Fruit fly (Drosophila melanogaster) whole organism, adult: ENCODE data around the gene CG4080.

Experiments
- CG11617 ChIP-seq: fragments of 200-800 bp; sonication (Bioruptor generic); optimal IDR thresholded peaks from 2 replicates; lab custom pipeline; 2017; ENCODE audit warnings: mild to moderate bottlenecking, missing biosample characterization, missing genetic modification reagents, missing genetic modification characterization
- CG12768 ChIP-seq: fragments of 200-800 bp; sonication (Bioruptor generic); optimal IDR thresholded peaks from 2 replicates; lab custom pipeline; 2017; ENCODE audit warnings: missing biosample characterization, missing genetic modification characterization, mild to moderate bottlenecking, moderate library complexity, missing genetic modification reagents
- CG14711 ChIP-seq: fragments of 200-800 bp; sonication (Bioruptor generic); optimal IDR thresholded peaks from 2 replicates; lab custom pipeline; 2018; ENCODE audit warnings: missing biosample characterization, mild to moderate bottlenecking, missing genetic modification characterization, moderate library complexity
- CG1620 ChIP-seq: fragments of 200-800 bp; sonication (Bioruptor generic); optimal IDR thresholded peaks from 2 replicates; lab custom pipeline; 2016; ENCODE audit warnings: missing biosample characterization, missing genetic modification characterization
- CG33017 ChIP-seq: fragments of 200-800 bp; sonication (Bioruptor generic); optimal IDR thresholded peaks from 2 replicates; lab custom pipeline; 2018; ENCODE audit warnings: missing biosample characterization, mild to moderate bottlenecking, missing genetic modification characterization, moderate library complexity
- CG5204 ChIP-seq: fragments of 200-800 bp; sonication (Bioruptor generic); optimal IDR thresholded peaks from 2 replicates; lab custom pipeline; 2016; ENCODE audit warnings: missing biosample characterization, missing genetic modification characterization
- CG7045 ChIP-seq: fragments of 200-800 bp; sonication (Bioruptor generic); optimal IDR thresholded peaks from 2 replicates; lab custom pipeline; 2017; ENCODE audit warnings: missing biosample characterization, mild to moderate bottlenecking, missing genetic modification characterization
- CG7101 ChIP-seq: fragments of 200-800 bp; sonication (Bioruptor generic); optimal IDR thresholded peaks from 2 replicates; lab custom pipeline; 2018; ENCODE audit warnings: missing biosample characterization, mild to moderate bottlenecking, missing genetic modification characterization, moderate library complexity
- Clk ChIP-seq: fragments of 200-800 bp; sonication (Bioruptor generic); optimal IDR thresholded peaks from 2 replicates; lab custom pipeline; 2017; ENCODE audit warnings: missing biosample characterization, missing genetic modification characterization
- Crg-1 ChIP-seq: fragments of 200-800 bp; sonication (Bioruptor generic); optimal IDR thresholded peaks from 2 replicates; lab custom pipeline; 2016; ENCODE audit warnings: missing biosample characterization, missing genetic modification characterization
- Hr96 ChIP-seq: fragments of 200-800 bp; sonication (Bioruptor generic); optimal IDR thresholded peaks from 2 replicates; lab custom pipeline; 2016; ENCODE audit warnings: missing biosample characterization, missing genetic modification characterization
- Mnt ChIP-seq: fragments of 200-800 bp; sonication (Bioruptor generic); optimal IDR thresholded peaks from 2 replicates; lab custom pipeline; 2016; ENCODE audit warnings: missing biosample characterization, mild to moderate bottlenecking, missing genetic modification characterization
- bab1 ChIP-seq: fragments of 200-800 bp; sonication (Bioruptor generic); optimal IDR thresholded peaks from 3 replicates; lab custom pipeline; 2019; ENCODE audit warnings: missing biosample characterization, mild to moderate bottlenecking, missing genetic modification characterization, moderate library complexity
- cic ChIP-seq: fragments of 200-800 bp; sonication (Bioruptor generic); optimal IDR thresholded peaks from 2 replicates; lab custom pipeline; 2017; ENCODE audit warnings: missing biosample characterization, mild to moderate bottlenecking, missing genetic modification characterization, moderate library complexity
- cnc ChIP-seq, 2 experiments: fragments of >200 bp; optimal IDR thresholded peaks; 2 replicates each; lab custom pipeline; 2017
- kay ChIP-seq: fragments of 200-800 bp; sonication (Bioruptor generic); peaks from one replicate; lab custom pipeline; 2016; ENCODE audit warnings: missing biosample characterization, missing genetic modification characterization, borderline replicate concordance
- ovo ChIP-seq: fragments of 200-800 bp; sonication (Bioruptor generic); optimal IDR thresholded peaks from 2 replicates; lab custom pipeline; 2016; ENCODE audit warnings: missing biosample characterization, missing genetic modification characterization
- pad ChIP-seq: fragments of 200-800 bp; sonication (Bioruptor generic); optimal IDR thresholded peaks from 3 replicates; lab custom pipeline; 2017; ENCODE audit warnings: missing biosample characterization, missing genetic modification characterization, mild to moderate bottlenecking, moderate library complexity, missing genetic modification reagents
- tj ChIP-seq: fragments of 200-800 bp; sonication (Bioruptor generic); optimal IDR thresholded peaks from 3 replicates; lab custom pipeline; 2017; ENCODE audit warnings: missing biosample characterization, mild to moderate bottlenecking, missing genetic modification characterization, moderate library complexity
- toe ChIP-seq: fragments of 200-800 bp; sonication (Bioruptor generic); optimal IDR thresholded peaks from 2 replicates; lab custom pipeline; 2016; ENCODE audit warnings: missing biosample characterization, missing genetic modification characterization

The CG4080 gene

DNA sequence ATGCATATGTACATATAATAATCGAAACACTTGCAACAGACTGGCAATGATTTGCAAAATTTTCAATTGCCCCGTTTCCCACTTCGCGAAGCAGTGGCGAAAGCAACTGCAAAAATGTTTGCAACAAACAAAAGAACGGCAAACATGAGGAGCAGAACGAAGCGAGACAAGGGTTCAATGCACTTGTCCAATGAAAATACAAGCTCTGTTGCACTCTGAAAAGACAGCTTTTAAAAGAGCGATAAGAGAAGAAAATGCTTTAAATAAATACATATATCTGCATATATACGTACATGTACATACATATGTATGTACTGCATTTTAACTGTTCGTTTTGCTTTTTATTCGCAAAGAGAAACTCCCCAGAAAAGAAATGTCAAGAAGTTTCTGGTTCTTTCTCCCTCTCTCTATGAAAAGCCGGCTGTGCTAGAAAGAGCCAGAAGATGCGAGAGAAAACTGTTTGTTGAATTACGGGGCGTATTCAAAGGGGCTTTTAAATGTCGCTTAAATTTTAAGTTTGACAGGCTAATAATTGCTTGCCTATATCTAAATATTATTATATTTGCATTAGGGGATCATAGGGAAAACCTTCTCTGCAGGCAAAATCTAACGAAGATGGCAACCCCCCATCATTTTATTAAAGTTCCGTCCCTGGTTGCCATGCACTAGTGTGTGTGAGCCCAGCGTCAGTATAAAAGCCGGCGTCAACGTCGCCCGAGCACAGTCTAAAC is 15.5 kb downstream of the CG4080 start, which contains the start of gene Hsp27:
Gene Hsp27, plus strand, starts transcription at position 719 of the 731 bp plus-strand sequence.
- peak; percentile 97 for TF ChIP-seq CG14711 (tag; lab: Kevin White, UChicago)
- TF ChIP-seq cnc (optimal IDR thresholded peaks at IDR 0.05; lab: Kevin White, UChicago), result peak in 1 of 2 experiments; percentile 69
- TF ChIP-seq tj, result peak; percentile 75
- TF ChIP-seq CG33017 (tag; lab: Kevin White, UChicago), result peak; percentile 99
- TF ChIP-seq bab1 (GFP tag; lab: Kevin White, UChicago), result peak; percentile 99
- TF ChIP-seq ovo (GFP tag; lab: Kevin White, UChicago), result peak; percentile 77
- peak; percentile 96 for TF ChIP-seq CG11617 (GFP tag; lab: Kevin White, UChicago)
- TF ChIP-seq CG7045 (GFP tag; lab: Kevin White, UChicago), result peak; percentile 97
- TF ChIP-seq CG5204 (GFP tag; lab: Kevin White, UChicago), result peak; percentile 93
- TF ChIP-seq Hr96 (GFP tag; lab: Kevin White, UChicago), result peak; percentile 97
- TF ChIP-seq CG7101, result peak; percentile 98
- TF ChIP-seq Mnt (GFP tag; lab: Kevin White, UChicago), result peak; percentile 96
- peak; percentile 99 for TF ChIP-seq kay
- peak; percentile 91 for TF ChIP-seq cic
- TF ChIP-seq CG12768, result peak; percentile 99
- peak; percentile 92 for TF ChIP-seq Clk (GFP tag; lab: Kevin White, UChicago)
- TF ChIP-seq CG1620 (GFP tag; lab: Kevin White, UChicago), result peak; percentile 88
- peak; percentile 92 for TF ChIP-seq pad (GFP tag; lab: Kevin White, UChicago)
- peak; percentile 93 for TF ChIP-seq toe
- peak; percentile 97 for TF ChIP-seq Crg-1 (GFP tag; lab: Kevin White, UChicago)

DNA sequence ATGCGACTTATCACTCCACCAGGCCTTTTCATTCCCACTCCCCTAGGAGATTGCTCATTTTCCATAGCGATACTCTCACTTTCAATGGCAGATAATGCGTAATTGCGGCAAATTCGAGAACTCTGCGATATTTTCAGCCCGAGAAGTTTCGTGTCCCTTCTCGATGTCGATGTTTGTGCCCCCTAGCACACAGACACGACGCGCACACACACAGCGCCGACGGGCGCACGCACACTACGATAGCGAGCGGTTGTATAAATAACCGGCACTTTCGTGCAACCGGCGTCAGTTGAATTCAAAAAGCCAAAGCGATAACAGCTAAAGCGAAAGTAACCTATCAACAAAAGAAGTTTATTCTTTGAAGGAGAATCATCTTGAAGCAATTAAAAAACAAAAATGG is 17.4 kb downstream of the CG4080 start, which contains the start of gene Hsp23:
Gene Hsp23, plus strand, starts transcription at position 281 of the 400 bp plus-strand sequence.
- no peak for TF ChIP-seq CG1620 (GFP tag; lab: Kevin White, UChicago)

DNA sequence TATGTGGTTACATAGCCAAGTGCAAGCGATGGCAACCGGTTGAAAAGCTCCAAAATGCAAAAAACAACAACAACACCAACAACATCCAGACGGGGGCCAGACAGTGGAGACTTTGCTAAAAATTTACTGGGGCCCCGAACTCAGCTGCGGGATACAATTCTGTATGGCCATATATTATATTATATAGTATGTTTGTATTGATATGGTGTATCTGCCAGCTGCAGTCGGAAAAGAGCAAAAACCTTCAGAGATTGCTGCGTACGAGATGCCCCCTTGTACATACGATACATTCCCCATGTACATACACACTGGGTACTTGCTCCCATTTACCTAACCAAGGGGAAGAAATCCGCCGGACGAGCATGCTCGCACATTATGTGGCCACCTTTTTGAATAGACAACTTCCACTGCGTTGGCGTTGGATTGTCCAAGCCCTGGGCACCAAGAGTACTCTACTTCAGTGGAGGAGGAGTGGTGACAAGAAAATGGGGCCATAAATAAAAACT is 18.6 kb downstream of the CG4080 start:
- TF ChIP-seq cic (no peak), ovo (GFP tag; lab: Kevin White, UChicago) (no peak), cnc (optimal IDR thresholded peaks at IDR 0.05; lab: Kevin White, UChicago) (no peak), CG5204 (GFP tag; lab: Kevin White, UChicago) (no peak), kay (no peak), CG7101 (no peak), tj (no peak), CG7045 (GFP tag; lab: Kevin White, UChicago) (no peak)

DNA sequence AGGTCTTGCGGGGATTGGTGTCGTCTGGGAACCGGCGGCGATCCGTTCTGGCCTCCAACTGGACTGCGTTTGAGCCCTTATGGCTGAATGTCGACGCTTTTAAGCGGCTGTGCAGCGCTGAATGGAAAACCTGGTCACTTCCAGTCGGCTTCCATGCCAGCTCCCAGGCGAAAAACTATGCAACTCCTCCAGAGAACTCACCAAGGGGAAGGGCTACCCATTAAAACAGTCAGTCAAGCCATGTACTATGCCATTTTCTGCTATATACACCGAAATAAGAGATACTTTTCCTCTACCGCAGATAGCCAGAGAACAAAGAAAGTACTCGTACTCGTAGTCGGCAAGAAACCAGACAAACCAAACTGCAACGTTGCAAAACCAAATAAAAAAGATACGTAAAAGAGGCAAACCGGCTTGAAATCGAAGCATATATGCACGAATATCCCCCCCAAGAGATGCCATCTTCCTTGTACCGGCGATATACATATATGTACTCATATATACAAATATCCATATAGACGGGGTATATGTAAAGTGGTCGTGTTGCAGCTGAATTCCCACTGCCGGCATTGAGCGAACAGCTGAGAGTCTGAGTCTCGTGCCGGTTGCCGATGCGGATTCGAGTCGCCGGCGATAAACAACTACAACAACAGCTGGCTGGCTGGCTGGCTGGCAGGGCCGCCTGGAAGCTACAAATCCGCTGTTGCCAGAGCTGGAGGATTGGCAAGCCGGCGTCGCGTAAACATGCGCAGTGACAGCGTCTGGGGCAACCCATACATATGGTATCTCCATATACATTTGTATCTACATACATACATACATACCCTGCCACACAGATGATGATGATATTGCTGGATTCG is 19.3 kb downstream of the CG4080 start, which contains the start of gene Hsp67Ba:
Gene Hsp67Ba, minus strand, starts transcription at position 51 of the 860 bp plus-strand sequence.
- TF ChIP-seq tj (peak; percentile 84), CG14711 (tag; lab: Kevin White, UChicago) (no peak), CG7101 (no peak), Hr96 (GFP tag; lab: Kevin White, UChicago) (no peak), CG11617 (GFP tag; lab: Kevin White, UChicago) (no peak), pad (GFP tag; lab: Kevin White, UChicago) (no peak), kay (no peak)

DNA sequence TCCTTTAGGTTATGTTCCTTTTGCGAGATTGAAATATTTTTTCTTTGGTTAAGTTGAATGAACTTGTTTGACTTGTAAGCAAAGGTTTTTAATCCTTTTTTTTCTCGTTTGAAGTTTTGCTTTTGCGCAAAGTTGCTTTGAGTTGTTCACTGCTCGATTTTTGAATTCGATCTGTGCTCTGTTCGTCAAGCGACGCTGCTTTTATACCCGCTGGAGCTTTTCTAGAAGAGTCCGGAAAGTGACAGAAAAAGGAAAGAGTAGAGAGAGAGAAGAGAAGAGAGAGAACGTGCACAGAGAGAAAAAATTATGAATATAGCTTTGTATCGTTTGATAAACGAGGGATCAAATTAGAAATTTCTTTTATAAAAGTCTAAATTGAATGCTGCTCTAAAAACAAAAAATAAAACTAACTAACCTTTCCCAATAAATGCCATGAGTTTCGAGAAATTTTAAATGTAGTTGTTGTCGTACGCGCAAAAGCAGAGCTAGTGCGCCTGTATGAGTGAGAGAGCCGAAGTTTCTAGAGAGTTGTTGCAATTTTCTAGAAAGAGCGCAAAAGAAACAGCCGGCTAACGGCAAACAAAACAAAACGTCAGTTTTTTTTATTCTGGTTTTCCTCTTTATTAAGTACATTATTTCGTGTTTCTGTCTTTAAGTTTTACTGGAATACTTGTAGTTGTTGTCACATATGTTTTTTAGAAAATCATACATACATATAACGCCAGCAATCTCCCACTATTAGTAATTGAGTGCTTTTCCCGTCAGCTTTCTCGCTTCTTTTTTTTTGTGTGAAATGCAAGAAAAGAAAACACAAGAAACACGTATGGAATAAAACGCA is 21.6 kb downstream of the CG4080 start, which contains the start of gene Hsp26:
Gene Hsp26, minus strand, starts transcription at position 230 of the 838 bp plus-strand sequence.
- TF ChIP-seq CG33017 (tag; lab: Kevin White, UChicago) (peak; percentile 79), cnc (optimal IDR thresholded peaks at IDR 0.05; lab: Kevin White, UChicago) (no peak), tj (peak; percentile 44), pad (GFP tag; lab: Kevin White, UChicago) (peak; percentile 49), CG11617 (GFP tag; lab: Kevin White, UChicago) (peak; percentile 89), CG7045 (GFP tag; lab: Kevin White, UChicago) (peak; percentile 70), toe (no peak), CG5204 (GFP tag; lab: Kevin White, UChicago) (no peak), CG14711 (tag; lab: Kevin White, UChicago) (peak; percentile 81), CG7101 (peak; percentile 78), Hr96 (GFP tag; lab: Kevin White, UChicago) (peak; percentile 50), Crg-1 (GFP tag; lab: Kevin White, UChicago) (peak; percentile 55), ovo (GFP tag; lab: Kevin White, UChicago) (no peak), kay (peak; percentile 99), cic (peak; percentile 41), CG1620 (GFP tag; lab: Kevin White, UChicago) (no peak), bab1 (GFP tag; lab: Kevin White, UChicago) (peak; percentile 76), CG12768 (peak; percentile 77), Mnt (GFP tag; lab: Kevin White, UChicago) (peak; percentile 62), Clk (GFP tag; lab: Kevin White, UChicago) (peak; percentile 40)
